Worm (Caenorhabditis elegans): ENCODE results near the gene micu-1.

The micu-1 gene

DNA sequence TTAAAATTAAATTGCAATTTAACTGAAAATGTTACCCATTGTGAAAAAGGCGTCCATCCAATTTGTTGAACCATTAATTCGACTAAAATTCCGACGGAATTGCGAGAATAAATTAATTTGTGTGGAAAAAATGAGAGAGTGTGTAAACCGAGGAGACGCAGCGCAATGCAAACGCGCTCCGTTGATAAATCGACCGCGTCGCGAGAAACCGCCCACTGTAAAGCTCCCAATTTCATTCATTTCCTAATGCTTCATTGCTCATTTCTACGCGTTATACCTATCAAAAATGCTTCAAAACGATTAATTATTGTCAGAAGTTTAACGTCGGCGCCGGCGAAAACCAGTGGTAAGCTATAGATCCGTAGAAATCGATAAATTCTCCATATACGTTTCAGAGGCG is at the start of gene micu-1, which contains the start of gene Y67H2A.2:
micu-1 (plus strand) TSS at position 181 of the 400 bp plus-strand sequence.
Y67H2A.2 (minus strand) TSS at position 74 of the 400 bp plus-strand sequence.
- TF ChIP-seq hlh-1 (tag; optimal IDR thresholded peaks at IDR 0.05) (no peak), nhr-76 (tag; optimal IDR thresholded peaks at IDR 0.05) (no peak), pha-4 (tag; optimal IDR thresholded peaks at IDR 0.05) (peak; percentile 74), nhr-2 (tag; optimal IDR thresholded peaks at IDR 0.05) (no peak), elt-1 (tag; optimal IDR thresholded peaks at IDR 0.05; ENCODE audit: borderline replicate concordance, insufficient read depth) (no peak), flh-1 (GFP tag; optimal IDR thresholded peaks at IDR 0.05) (no peak), ztf-11 (tag; optimal IDR thresholded peaks at IDR 0.05) (peak; percentile 11), mep-1 (tag; optimal IDR thresholded peaks at IDR 0.05) (peak; percentile 5), elt-3 (tag; optimal IDR thresholded peaks at IDR 0.05) (no peak), ceh-43 (GFP tag; optimal IDR thresholded peaks at IDR 0.05) (peak; percentile 37), sptf-1 (tag; optimal IDR thresholded peaks at IDR 0.05) (peak; percentile 30), tbx-8 (GFP tag; optimal IDR thresholded peaks at IDR 0.05) (no peak), blmp-1 (tag; optimal IDR thresholded peaks at IDR 0.05) (no peak), ceh-39 (tag; optimal IDR thresholded peaks at IDR 0.05) (peak; percentile 61), snpc-4 (tag; optimal IDR thresholded peaks at IDR 0.05) (no peak), ces-1 (GFP tag; optimal IDR thresholded peaks at IDR 0.05) (peak; percentile 99), lsy-2 (tag; optimal IDR thresholded peaks at IDR 0.05) (peak; percentile 71), mls-2 (tag; optimal IDR thresholded peaks at IDR 0.05) (peak; percentile 59), lin-32 (GFP tag; optimal IDR thresholded peaks at IDR 0.05) (no peak), nhr-12 (tag; optimal IDR thresholded peaks at IDR 0.05) (no peak)

DNA sequence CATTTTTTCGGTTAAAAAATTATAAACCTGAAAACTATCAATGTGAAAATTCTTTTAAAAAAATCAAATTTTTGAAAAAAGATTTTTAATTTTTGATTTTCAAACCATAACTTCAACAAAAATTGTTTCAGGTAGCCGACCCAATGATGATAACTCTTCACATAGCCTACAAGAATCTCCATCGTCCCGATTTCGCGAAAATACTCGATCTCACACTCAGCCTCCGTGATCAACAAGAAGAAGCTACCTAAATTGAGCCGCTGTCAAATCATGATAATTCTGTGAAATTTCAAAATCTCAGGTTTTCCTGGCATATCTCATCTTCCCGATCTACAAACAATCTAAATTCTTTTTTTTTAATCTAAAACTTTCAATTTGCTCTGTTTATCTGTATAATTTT is 47.5 kb upstream of the micu-1 start:
- TF ChIP-seq nhr-12 (tag; optimal IDR thresholded peaks at IDR 0.05) (no peak), snpc-4 (tag; optimal IDR thresholded peaks at IDR 0.05) (no peak), hlh-1 (tag; optimal IDR thresholded peaks at IDR 0.05) (no peak), elt-1 (tag; optimal IDR thresholded peaks at IDR 0.05; ENCODE audit: borderline replicate concordance, insufficient read depth) (no peak), elt-3 (tag; optimal IDR thresholded peaks at IDR 0.05) (no peak), lin-32 (GFP tag; optimal IDR thresholded peaks at IDR 0.05) (no peak), nhr-237 (tag; optimal IDR thresholded peaks at IDR 0.05) (no peak), sptf-1 (tag; optimal IDR thresholded peaks at IDR 0.05) (no peak), lsy-2 (tag; optimal IDR thresholded peaks at IDR 0.05) (no peak), ceh-83 (GFP tag; optimal IDR thresholded peaks at IDR 0.05) (no peak), unc-62 (GFP tag; optimal IDR thresholded peaks at IDR 0.05) (no peak), mab-5 (tag; optimal IDR thresholded peaks at IDR 0.05) (no peak), tbx-8 (GFP tag; optimal IDR thresholded peaks at IDR 0.05) (no peak), M03D4.4 (tag; optimal IDR thresholded peaks at IDR 0.05) (no peak)

DNA sequence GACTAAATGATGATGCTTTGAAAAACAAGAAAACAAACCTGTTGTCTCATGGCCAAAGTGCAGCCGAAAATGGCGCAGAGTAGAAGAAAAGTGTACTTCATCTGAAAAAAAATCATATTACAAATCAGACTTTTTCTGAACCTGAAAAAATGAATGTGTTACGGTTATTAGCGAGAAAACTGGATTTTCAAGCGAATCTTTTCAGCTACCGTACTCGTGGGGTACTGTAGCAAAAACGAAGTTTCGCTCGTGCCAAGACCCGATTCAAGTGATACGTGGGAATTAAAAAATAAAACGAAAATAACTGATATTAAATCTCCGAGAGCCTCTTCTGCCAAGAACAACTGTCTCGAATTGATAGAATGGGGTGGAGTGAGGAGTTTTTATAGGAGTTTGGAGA is 45.5 kb upstream of the micu-1 start, which contains the start of gene ttr-51:
ttr-51 (minus strand) TSS at position 101 of the 400 bp plus-strand sequence.
- no peak for TF ChIP-seq flh-1 (GFP tag; optimal IDR thresholded peaks at IDR 0.05)
- no peak for TF ChIP-seq ceh-43 (GFP tag; optimal IDR thresholded peaks at IDR 0.05)
- TF ChIP-seq hlh-1 (tag; optimal IDR thresholded peaks at IDR 0.05), result no peak
- TF ChIP-seq mep-1 (tag; optimal IDR thresholded peaks at IDR 0.05), result no peak
- TF ChIP-seq ceh-39 (tag; optimal IDR thresholded peaks at IDR 0.05), result no peak
- TF ChIP-seq nhr-28 (tag; optimal IDR thresholded peaks at IDR 0.05), result no peak
- no peak for TF ChIP-seq blmp-1 (tag; optimal IDR thresholded peaks at IDR 0.05)
- no peak for TF ChIP-seq ceh-83 (GFP tag; optimal IDR thresholded peaks at IDR 0.05)
- no peak for TF ChIP-seq pha-4 (tag; optimal IDR thresholded peaks at IDR 0.05)
- no peak for TF ChIP-seq nhr-12 (tag; optimal IDR thresholded peaks at IDR 0.05)
- TF ChIP-seq nhr-2 (tag; optimal IDR thresholded peaks at IDR 0.05), result no peak
- TF ChIP-seq M03D4.4 (tag; optimal IDR thresholded peaks at IDR 0.05), result no peak
- no peak for TF ChIP-seq elt-3 (tag; optimal IDR thresholded peaks at IDR 0.05)
- TF ChIP-seq drap-1 (GFP tag; optimal IDR thresholded peaks at IDR 0.05), result no peak
- no peak for TF ChIP-seq zip-8 (tag; optimal IDR thresholded peaks at IDR 0.05)
- TF ChIP-seq lin-13 (tag; optimal IDR thresholded peaks at IDR 0.05), result no peak
- TF ChIP-seq ham-2 (GFP tag; optimal IDR thresholded peaks at IDR 0.05), result no peak
- no peak for TF ChIP-seq sem-2 (GFP tag; optimal IDR thresholded peaks at IDR 0.05)
- no peak for TF ChIP-seq unc-62 (GFP tag; optimal IDR thresholded peaks at IDR 0.05)
- no peak for TF ChIP-seq ztf-11 (tag; optimal IDR thresholded peaks at IDR 0.05)

DNA sequence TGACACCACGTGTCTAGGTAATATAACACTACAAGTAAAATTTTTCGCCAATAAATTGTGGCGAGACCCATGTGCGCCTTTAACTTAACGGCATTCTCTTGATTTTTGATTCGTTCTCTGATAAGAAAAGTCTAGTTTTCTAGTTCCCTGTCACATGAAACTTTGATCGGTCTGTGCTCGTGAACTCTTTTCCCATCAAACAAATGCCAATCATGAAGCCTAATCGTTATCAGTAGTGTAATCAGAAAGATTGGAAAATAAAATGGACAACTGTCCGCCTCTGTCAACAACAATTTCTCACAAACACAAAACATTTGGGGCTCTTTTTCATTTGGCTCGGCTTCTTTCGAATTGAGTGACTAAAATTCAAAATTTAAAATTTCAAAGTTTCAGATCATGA is 43.9 kb upstream of the micu-1 start, which contains the start of gene ttr-45:
ttr-45 (plus strand) TSS at position 385 of the 400 bp plus-strand sequence.
- TF ChIP-seq mep-1 (tag; optimal IDR thresholded peaks at IDR 0.05), result no peak
- TF ChIP-seq hlh-1 (tag; optimal IDR thresholded peaks at IDR 0.05), result peak; percentile 11
- TF ChIP-seq unc-62 (GFP tag; optimal IDR thresholded peaks at IDR 0.05), result peak; percentile 22

DNA sequence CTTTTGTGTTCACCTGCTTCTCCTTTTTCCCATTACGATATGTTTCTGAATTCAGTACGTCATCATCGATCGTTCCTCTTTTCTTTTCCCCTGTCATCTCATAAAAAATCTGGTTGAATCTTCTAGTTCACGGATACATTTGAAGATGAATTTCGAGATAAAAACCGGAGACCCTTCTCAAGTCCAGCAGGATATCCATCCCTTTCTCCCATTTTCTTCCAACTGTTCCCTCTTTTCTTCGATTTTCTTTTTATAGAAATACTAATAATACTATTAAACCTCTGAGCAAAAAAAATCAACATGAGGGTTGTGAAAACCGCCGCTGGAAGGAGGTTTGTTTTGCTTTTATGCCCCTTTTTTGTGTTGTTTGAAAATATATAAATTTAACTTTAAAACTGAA is 41.8 kb upstream of the micu-1 start, which contains the start of gene bus-12:
bus-12 (plus strand) TSS at position 301 of the 400 bp plus-strand sequence.
- no peak for TF ChIP-seq nhr-28 (tag; optimal IDR thresholded peaks at IDR 0.05)
- TF ChIP-seq sptf-1 (tag; optimal IDR thresholded peaks at IDR 0.05), result no peak
- no peak for TF ChIP-seq zip-8 (tag; optimal IDR thresholded peaks at IDR 0.05)
- TF ChIP-seq ham-2 (GFP tag; optimal IDR thresholded peaks at IDR 0.05), result no peak
- no peak for TF ChIP-seq nhr-237 (tag; optimal IDR thresholded peaks at IDR 0.05)
- TF ChIP-seq mls-2 (tag; optimal IDR thresholded peaks at IDR 0.05), result no peak
- no peak for TF ChIP-seq mep-1 (tag; optimal IDR thresholded peaks at IDR 0.05)
- TF ChIP-seq lsy-2 (tag; optimal IDR thresholded peaks at IDR 0.05), result no peak
- no peak for TF ChIP-seq nhr-12 (tag; optimal IDR thresholded peaks at IDR 0.05)
- no peak for TF ChIP-seq lin-32 (GFP tag; optimal IDR thresholded peaks at IDR 0.05)
- TF ChIP-seq unc-39 (tag; optimal IDR thresholded peaks at IDR 0.05), result no peak
- TF ChIP-seq elt-3 (tag; optimal IDR thresholded peaks at IDR 0.05), result no peak
- no peak for TF ChIP-seq blmp-1 (tag; optimal IDR thresholded peaks at IDR 0.05)
- TF ChIP-seq ztf-11 (tag; optimal IDR thresholded peaks at IDR 0.05), result no peak
- TF ChIP-seq mab-5 (tag; optimal IDR thresholded peaks at IDR 0.05), result no peak
- no peak for TF ChIP-seq ceh-39 (tag; optimal IDR thresholded peaks at IDR 0.05)
- no peak for TF ChIP-seq sem-2 (GFP tag; optimal IDR thresholded peaks at IDR 0.05)
- TF ChIP-seq nhr-2 (tag; optimal IDR thresholded peaks at IDR 0.05), result no peak
